Worm (Caenorhabditis elegans): Measurements from ENCODE around the gene sra-34.

sra-34 gene

ce11 chrII:4571868-4572267 is 28.4 kb upstream of the sra-34 start, which contains the start of gene vab-1:
TSS of gene vab-1 (plus strand) at chrII:4572000.
- no peak for TF ChIP-seq nhr-77 (tag; optimal IDR thresholded peaks at IDR 0.05)

ce11 chrII:4571112-4571511 is 27.6 kb upstream of the sra-34 start:
- no peak for TF ChIP-seq ztf-1 (GFP tag; conservative IDR thresholded peaks at IDR 0.05)
- no peak for TF ChIP-seq nhr-129 (tag; optimal IDR thresholded peaks at IDR 0.05)
- TF ChIP-seq nhr-21 (tag; optimal IDR thresholded peaks at IDR 0.05), result no peak
- no peak for TF ChIP-seq aly-2 (tag; optimal IDR thresholded peaks at IDR 0.05)
- TF ChIP-seq sem-4 (tag; optimal IDR thresholded peaks at IDR 0.05), result no peak
- TF ChIP-seq crh-2 (tag; optimal IDR thresholded peaks at IDR 0.05), result no peak
- TF ChIP-seq gmeb-1 (tag; optimal IDR thresholded peaks at IDR 0.05), result no peak
- no peak for TF ChIP-seq ceh-16 (tag; optimal IDR thresholded peaks at IDR 0.05)
- TF ChIP-seq ztf-4 (tag; optimal IDR thresholded peaks at IDR 0.05), result no peak
- TF ChIP-seq egl-27 (tag; optimal IDR thresholded peaks at IDR 0.05), result no peak
- no peak for TF ChIP-seq elt-3 (tag; optimal IDR thresholded peaks at IDR 0.05)
- no peak for TF ChIP-seq R02D3.7 (tag; optimal IDR thresholded peaks at IDR 0.05)
- TF ChIP-seq peb-1 (tag; optimal IDR thresholded peaks at IDR 0.05), result no peak

ce11 chrII:4566237-4566636 is 22.8 kb upstream of the sra-34 start:
- no peak for TF ChIP-seq nhr-23 (tag; optimal IDR thresholded peaks at IDR 0.05)
- no peak for TF ChIP-seq unc-62 (GFP tag; optimal IDR thresholded peaks at IDR 0.05)
- no peak for TF ChIP-seq ztf-1 (GFP tag; conservative IDR thresholded peaks at IDR 0.05)
- TF ChIP-seq nhr-77 (tag; optimal IDR thresholded peaks at IDR 0.05), result no peak
- TF ChIP-seq crh-2 (tag; optimal IDR thresholded peaks at IDR 0.05), result no peak
- no peak for TF ChIP-seq nhr-129 (tag; optimal IDR thresholded peaks at IDR 0.05)
- TF ChIP-seq peb-1 (tag; optimal IDR thresholded peaks at IDR 0.05), result no peak
- TF ChIP-seq lsy-2 (tag; optimal IDR thresholded peaks at IDR 0.05), result no peak
- no peak for TF ChIP-seq ZK546.5 (tag; optimal IDR thresholded peaks at IDR 0.05)
- no peak for TF ChIP-seq elt-3 (tag; optimal IDR thresholded peaks at IDR 0.05)
- TF ChIP-seq mab-5 (tag; optimal IDR thresholded peaks at IDR 0.05), result no peak

- TF ChIP-seq elt-1 (tag; optimal IDR thresholded peaks at IDR 0.05) (no peak), nhr-23 (tag; optimal IDR thresholded peaks at IDR 0.05) (no peak), ZK546.5 (tag; optimal IDR thresholded peaks at IDR 0.05) (no peak), nhr-237 (tag; optimal IDR thresholded peaks at IDR 0.05) (no peak)
Measured at ce11 chrII:4565205-4565604, 21.7 kb upstream of the sra-34 start.

ce11 chrII:4562503-4563000 is 19.1 kb upstream of the sra-34 start, which contains the start of gene dao-2:
TSS of gene dao-2 (plus strand) at chrII:4562950.
- TF ChIP-seq nhr-129 (tag; optimal IDR thresholded peaks at IDR 0.05), result no peak
- TF ChIP-seq nhr-21 (tag; optimal IDR thresholded peaks at IDR 0.05), result peak; percentile 60
- no peak for TF ChIP-seq ztf-11 (tag; optimal IDR thresholded peaks at IDR 0.05)
- peak; percentile 33 for TF ChIP-seq sma-3 (GFP tag; optimal IDR thresholded peaks at IDR 0.05)
- no peak for TF ChIP-seq C34F6.9 (tag; optimal IDR thresholded peaks at IDR 0.05)
- TF ChIP-seq sma-9 (GFP tag; optimal IDR thresholded peaks at IDR 0.05), result peak; percentile 2
- TF ChIP-seq sma-9 (tag; optimal IDR thresholded peaks at IDR 0.05), result no peak
- TF ChIP-seq lsy-2 (tag; optimal IDR thresholded peaks at IDR 0.05), result peak in 1 of 2 experiments; percentile 5

ce11 chrII:4560068-4560467 is 16.6 kb upstream of the sra-34 start, which contains the start of gene M03A1.8:
TSS of gene M03A1.8 (plus strand) at chrII:4560336.
- TF ChIP-seq mdl-1 (tag; optimal IDR thresholded peaks at IDR 0.05) (no peak), nhr-21 (tag; optimal IDR thresholded peaks at IDR 0.05) (peak; percentile 37)

- TF ChIP-seq mdl-1 (tag; optimal IDR thresholded peaks at IDR 0.05), result no peak
- TF ChIP-seq ztf-11 (tag; optimal IDR thresholded peaks at IDR 0.05), result no peak
- no peak for TF ChIP-seq fos-1 (tag; optimal IDR thresholded peaks at IDR 0.05)
- no peak for TF ChIP-seq unc-39 (tag; optimal IDR thresholded peaks at IDR 0.05)
- no peak for TF ChIP-seq Y55F3AM.14 (GFP tag; optimal IDR thresholded peaks at IDR 0.05)
- TF ChIP-seq ama-1 (optimal IDR thresholded peaks at IDR 0.05), result no peak
- TF ChIP-seq alr-1 (tag; optimal IDR thresholded peaks at IDR 0.05), result no peak
- no peak for TF ChIP-seq F13H6.1 (tag; optimal IDR thresholded peaks at IDR 0.05)
- no peak for TF ChIP-seq unc-55 (GFP tag; optimal IDR thresholded peaks at IDR 0.05)
- TF ChIP-seq skn-1 (tag; optimal IDR thresholded peaks at IDR 0.05), result no peak
- TF ChIP-seq crh-2 (tag; optimal IDR thresholded peaks at IDR 0.05), result no peak
- no peak for TF ChIP-seq C34F6.9 (tag; optimal IDR thresholded peaks at IDR 0.05)
- no peak for TF ChIP-seq elt-3 (tag; optimal IDR thresholded peaks at IDR 0.05)
- no peak for TF ChIP-seq ceh-16 (tag; optimal IDR thresholded peaks at IDR 0.05)
- TF ChIP-seq sma-3 (GFP tag; optimal IDR thresholded peaks at IDR 0.05), result no peak
- no peak for TF ChIP-seq ZK546.5 (tag; optimal IDR thresholded peaks at IDR 0.05)
- no peak for TF ChIP-seq nhr-21 (tag; optimal IDR thresholded peaks at IDR 0.05)
- TF ChIP-seq R02D3.7 (tag; optimal IDR thresholded peaks at IDR 0.05), result no peak
- TF ChIP-seq egl-27 (tag; optimal IDR thresholded peaks at IDR 0.05), result no peak
- no peak for TF ChIP-seq nhr-10 (tag; optimal IDR thresholded peaks at IDR 0.05)
Measured at ce11 chrII:4557487-4557886, 14.0 kb upstream of the sra-34 start, which contains the start of gene M03A1.3. TSS of gene M03A1.3 (plus strand) at chrII:4557787.
